Worm (Caenorhabditis elegans): ENCODE results near the gene F57B1.9.

The F57B1.9 gene

DNA sequence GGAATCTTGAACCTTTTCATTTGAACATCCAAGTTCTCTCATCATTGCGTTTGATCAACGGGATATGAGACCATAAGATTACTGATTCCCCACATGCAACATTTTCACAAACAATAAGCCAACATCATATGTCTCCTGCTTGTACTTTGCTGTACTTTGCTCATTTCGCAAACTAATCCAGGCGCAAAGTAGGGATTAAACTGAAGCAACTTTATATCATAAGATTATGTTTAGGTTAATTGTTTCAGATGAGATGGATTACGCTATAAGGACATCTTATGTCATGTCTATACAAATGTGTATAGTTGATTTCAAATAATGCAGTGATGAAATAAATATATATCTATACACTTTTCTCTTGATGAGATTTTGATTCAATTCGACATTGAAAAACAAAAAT, 31.8 kb upstream of the F57B1.9 start (continued):
- TF ChIP-seq nhr-90 (tag; optimal IDR thresholded peaks at IDR 0.05; ENCODE audit: poor library complexity) (no peak), nhr-77 (tag; optimal IDR thresholded peaks at IDR 0.05) (no peak), mab-9 (GFP tag; IDR thresholded peaks at IDR 0.05) (no peak)

ce11 chrV:13221066-13221465, 23.3 kb upstream of the F57B1.9 start:
- TF ChIP-seq fkh-8 (tag; optimal IDR thresholded peaks at IDR 0.05): no peak
- TF ChIP-seq tlp-1 (tag; optimal IDR thresholded peaks at IDR 0.05): no peak
- no peak for TF ChIP-seq mef-2 (tag; optimal IDR thresholded peaks at IDR 0.05)
- no peak for TF ChIP-seq lin-13 (GFP tag; optimal IDR thresholded peaks at IDR 0.05)
- no peak for TF ChIP-seq mdl-1 (tag; optimal IDR thresholded peaks at IDR 0.05)
- TF ChIP-seq efl-3 (GFP tag; optimal IDR thresholded peaks at IDR 0.05): no peak
- TF ChIP-seq nhr-28 (tag; optimal IDR thresholded peaks at IDR 0.05): no peak
- TF ChIP-seq sptf-1 (tag; optimal IDR thresholded peaks at IDR 0.05): no peak
- no peak for TF ChIP-seq xbp-1 (tag; optimal IDR thresholded peaks at IDR 0.05)
- no peak for TF ChIP-seq tbx-2 (tag; optimal IDR thresholded peaks at IDR 0.05)
- TF ChIP-seq blmp-1 (tag; optimal IDR thresholded peaks at IDR 0.05): no peak
- no peak for TF ChIP-seq isw-1 (GFP tag; IDR thresholded peaks at IDR 0.05)
- TF ChIP-seq ces-1 (GFP tag; optimal IDR thresholded peaks at IDR 0.05): no peak
- TF ChIP-seq skn-1 (tag; optimal IDR thresholded peaks at IDR 0.05): no peak
- no peak for TF ChIP-seq nhr-76 (tag; optimal IDR thresholded peaks at IDR 0.05)
- no peak for TF ChIP-seq ceh-8 (GFP tag; optimal IDR thresholded peaks at IDR 0.05)
- no peak for TF ChIP-seq pqm-1 (tag; optimal IDR thresholded peaks at IDR 0.05)
- TF ChIP-seq grh-1 (GFP tag; IDR thresholded peaks at IDR 0.05): no peak

DNA sequence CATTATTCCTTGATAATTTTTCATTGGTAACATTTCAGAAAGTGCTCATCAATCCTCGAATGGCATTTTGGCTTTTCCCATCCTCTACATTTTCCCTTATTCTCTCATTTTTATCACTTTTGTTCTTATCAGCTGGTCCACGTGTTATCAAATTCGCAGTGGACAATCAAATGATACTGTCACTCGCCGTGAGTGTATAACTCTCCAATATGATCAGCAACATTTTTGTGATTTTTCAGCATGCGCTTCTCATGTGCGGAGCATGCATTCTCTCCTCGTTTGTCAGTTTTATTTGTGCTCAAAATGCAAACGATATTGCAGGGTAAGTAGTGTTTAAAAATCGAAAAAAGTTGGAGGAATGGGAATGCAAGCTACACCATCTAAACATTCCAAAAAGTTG, 14.9 kb upstream of the F57B1.9 start:
- TF ChIP-seq pqm-1 (tag; optimal IDR thresholded peaks at IDR 0.05): peak; percentile 85
- TF ChIP-seq jun-1 (tag; optimal IDR thresholded peaks at IDR 0.05): peak; percentile 56
- no peak for TF ChIP-seq lin-39 (tag; optimal IDR thresholded peaks at IDR 0.05)
- TF ChIP-seq nhr-19 (GFP tag; conservative IDR thresholded peaks at IDR 0.05): peak; percentile 19; the same call in 1 of the 2 replicates
- TF ChIP-seq pax-3 (tag; optimal IDR thresholded peaks at IDR 0.05): peak; percentile 70
- TF ChIP-seq mdl-1 (tag; optimal IDR thresholded peaks at IDR 0.05): peak in 1 of 2 experiments; percentile 61
- TF ChIP-seq nhr-20 (tag; optimal IDR thresholded peaks at IDR 0.05): peak; percentile 33
- TF ChIP-seq egl-13 (tag; optimal IDR thresholded peaks at IDR 0.05): no peak
- TF ChIP-seq lin-35 (GFP tag; optimal IDR thresholded peaks at IDR 0.05): peak in 1 of 2 experiments; percentile 53
- TF ChIP-seq C34B4.2 (tag; optimal IDR thresholded peaks at IDR 0.05): no peak
- no peak for TF ChIP-seq unc-130 (tag; optimal IDR thresholded peaks at IDR 0.05)
- TF ChIP-seq elt-2 (tag; optimal IDR thresholded peaks at IDR 0.05): peak; percentile 97

DNA sequence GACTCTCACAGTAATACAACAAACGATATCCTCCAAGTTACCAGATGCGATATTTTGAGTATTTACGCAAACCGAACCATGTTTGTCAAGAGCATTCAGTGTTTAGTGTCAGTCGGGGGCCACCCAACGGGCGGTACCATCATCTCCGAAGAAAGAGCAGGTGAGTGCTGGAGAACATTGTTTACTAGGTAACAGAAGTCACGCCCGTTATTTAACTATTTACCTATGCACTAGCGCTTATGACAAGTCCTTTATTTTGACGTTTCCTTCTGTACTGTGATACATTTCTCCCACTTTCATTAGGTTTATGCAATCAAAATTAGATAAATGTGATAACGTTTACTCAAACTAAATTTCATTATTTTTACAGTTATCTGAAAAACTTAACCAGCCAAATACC, 11.8 kb upstream of the F57B1.9 start, which contains the start of gene F57B1.6:
Gene F57B1.6, plus strand, starts transcription at position 79 of the 400 bp plus-strand sequence.
- TF ChIP-seq nhr-47 (tag; optimal IDR thresholded peaks at IDR 0.05) (no peak), hlh-17 (GFP tag; optimal IDR thresholded peaks at IDR 0.05; ENCODE audit: borderline replicate concordance) (no peak), C16A3.4 (tag; optimal IDR thresholded peaks at IDR 0.05) (no peak), skn-1 (tag; optimal IDR thresholded peaks at IDR 0.05) (no peak), fkh-10 (GFP tag; optimal IDR thresholded peaks at IDR 0.05) (no peak), nhr-85 (tag) (no peak), nhr-77 (tag; optimal IDR thresholded peaks at IDR 0.05) (no peak), C34B4.2 (tag; optimal IDR thresholded peaks at IDR 0.05) (no peak), unc-86 (tag; optimal IDR thresholded peaks at IDR 0.05) (no peak), lin-15B (tag; optimal IDR thresholded peaks at IDR 0.05) (no peak), ama-1 (optimal IDR thresholded peaks at IDR 0.05) (no peak), unc-130 (tag; optimal IDR thresholded peaks at IDR 0.05) (no peak), blmp-1 (tag; optimal IDR thresholded peaks at IDR 0.05) (no peak), fkh-4 (tag; optimal IDR thresholded peaks at IDR 0.05; ENCODE audit: borderline replicate concordance) (no peak), mdl-1 (tag; optimal IDR thresholded peaks at IDR 0.05) (no peak)
